Fruit fly (Drosophila melanogaster) whole organism, pupa: ENCODE measurements around the gene CG9205.

ENCODE experiments used
- CG13204 ChIP-seq: fragments of 200-800 bp; sonication (Bioruptor generic); optimal IDR thresholded peaks from 2 replicates; lab custom pipeline; 2018; ENCODE audit warnings: missing biosample characterization, mild to moderate bottlenecking, missing genetic modification characterization, moderate library complexity
- CG14655 ChIP-seq: fragments of 200-800 bp; sonication (Bioruptor generic); optimal IDR thresholded peaks from 3 replicates; lab custom pipeline; 2017; ENCODE audit warnings: mild to moderate bottlenecking, missing biosample characterization, missing genetic modification reagents, missing genetic modification characterization
- CG15710 ChIP-seq: fragments of 200-800 bp; sonication (Bioruptor generic); optimal IDR thresholded peaks from 2 replicates; lab custom pipeline; 2018; ENCODE audit warnings: missing biosample characterization, mild to moderate bottlenecking, missing genetic modification characterization, moderate library complexity
- CG17806 ChIP-seq: fragments of 200-800 bp; sonication (Bioruptor generic); optimal IDR thresholded peaks from 2 replicates; lab custom pipeline; 2018; ENCODE audit warnings: missing biosample characterization, mild to moderate bottlenecking, missing genetic modification characterization, moderate library complexity
- CG4496 ChIP-seq: fragments of 200-800 bp; sonication (Bioruptor generic); IDR thresholded peaks from 3 replicates; pipeline ENCODE4 v1.3.6; 2022; ENCODE audit warnings: missing biosample characterization, missing genetic modification characterization
- D1 ChIP-seq: fragments of 200-800 bp; sonication (Bioruptor generic); optimal IDR thresholded peaks from 2 replicates; lab custom pipeline; 2018; ENCODE audit warnings: missing biosample characterization, mild to moderate bottlenecking, missing genetic modification characterization, moderate library complexity
- EcR ChIP-seq: fragments of 200-800 bp; sonication (Bioruptor generic); optimal IDR thresholded peaks from 3 replicates; lab custom pipeline; 2019; ENCODE audit warnings: missing biosample characterization, missing genetic modification characterization, mild to moderate bottlenecking, moderate library complexity, missing genetic modification reagents
- Ets98B ChIP-seq: fragments of 200-800 bp; sonication (Bioruptor generic); IDR thresholded peaks from 2 replicates; pipeline ENCODE4 v1.3.6; 2022; ENCODE audit warnings: missing biosample characterization, missing genetic modification characterization
- Pif1A ChIP-seq: fragments of 200-800 bp; sonication (Bioruptor generic); optimal IDR thresholded peaks from 3 replicates; lab custom pipeline; 2016; ENCODE audit warnings: missing biosample characterization, missing genetic modification characterization
- Pif1B ChIP-seq: fragments of 200-800 bp; sonication (Bioruptor generic); optimal IDR thresholded peaks from 3 replicates; lab custom pipeline; 2016; ENCODE audit warnings: missing biosample characterization, missing genetic modification characterization
- rn ChIP-seq: fragments of 200-800 bp; sonication (Bioruptor generic); IDR thresholded peaks from 2 replicates; pipeline ENCODE4 v1.3.6; 2022; ENCODE audit warnings: missing biosample characterization, missing genetic modification characterization

DNA sequence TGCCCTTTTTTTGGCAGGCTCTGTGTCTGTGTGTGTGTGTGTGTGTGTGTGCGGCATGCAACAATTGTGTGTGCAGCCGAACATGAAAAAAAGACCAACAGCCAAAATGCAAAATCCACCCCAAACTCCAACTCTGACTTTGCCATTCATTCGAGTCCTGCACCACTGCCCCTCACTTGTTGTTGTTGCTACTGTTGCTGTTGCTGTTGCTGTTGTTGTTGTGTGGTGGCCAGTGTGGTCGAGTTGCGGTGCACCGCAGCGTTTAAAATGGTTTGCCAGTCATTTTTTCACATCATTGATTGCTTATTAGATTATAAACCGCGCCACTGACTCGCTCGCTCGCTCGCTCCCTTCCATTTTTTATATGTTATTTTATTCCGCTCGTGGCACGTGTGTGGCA lies 11.9 kb downstream of the CG9205 start:
- no peak for TF ChIP-seq CG4496 (GFP tag; lab: Robert Waterston, UW)
- no peak for TF ChIP-seq D1 (tag; lab: Kevin White, UChicago)
- TF ChIP-seq EcR (GFP tag; lab: Kevin White, UChicago), result no peak
- no peak for TF ChIP-seq CG13204 (GFP tag; lab: Kevin White, UChicago)
- TF ChIP-seq CG15710 (tag; lab: Kevin White, UChicago), result no peak
- TF ChIP-seq rn (GFP tag; lab: Robert Waterston, UW), result no peak
- TF ChIP-seq Pif1A (GFP tag; lab: Kevin White, UChicago), result no peak
- no peak for TF ChIP-seq CG17806
- TF ChIP-seq Ets98B (GFP tag; lab: Robert Waterston, UW), result no peak
- TF ChIP-seq CG14655, result no peak
- no peak for TF ChIP-seq Pif1B (GFP tag; lab: Kevin White, UChicago)
